Worm (Caenorhabditis elegans) whole organism, L1 larva: ENCODE data around the gene clec-182.
A peak's percentile ranks its signal among the peaks of the same experiment; 100 is the strongest.

Experiments used
- C16A3.4 ChIP-seq: fragments of 150-350 bp; optimal IDR thresholded peaks from 2 replicates; lab custom pipeline; 2014; ENCODE audit warnings: missing biosample characterization, missing genetic modification characterization
- efl-1 ChIP-seq, 4 experiments: fragments of 150-350 bp; optimal IDR thresholded peaks in 3 of 4; peaks in 1 of 4; 1 replicate in 1 of 4; 2 replicates in 3 of 4; lab custom pipeline; 2014; ENCODE audit warnings: missing biosample characterization in 2 of 4, missing genetic modification characterization in 2 of 4, missing genetic modification reagents in 2 of 4
- egl-13 ChIP-seq: sonication (generic microtip); optimal IDR thresholded peaks from 2 replicates; lab custom pipeline; 2016; ENCODE audit warnings: missing genotype, missing genetic modification reagents, missing genetic modification characterization, missing compliant biosample characterization
- egl-27 ChIP-seq, 2 experiments: fragments of 150-350 bp in 1 of 2; sonication (generic microtip); optimal IDR thresholded peaks; 3 replicates each; lab custom pipeline; 2017 to 2018; ENCODE audit warnings: missing biosample characterization in 2 of 2, missing genetic modification characterization in 2 of 2, missing genetic modification reagents in 2 of 2
- hpl-2 ChIP-seq: fragments of 150-350 bp; optimal IDR thresholded peaks from 2 replicates; lab custom pipeline; 2014; ENCODE audit warnings: missing biosample characterization, missing genetic modification reagents, missing genetic modification characterization
- mep-1 ChIP-seq: fragments of 150-350 bp; optimal IDR thresholded peaks from 2 replicates; lab custom pipeline; 2014; ENCODE audit warnings: missing biosample characterization, missing genetic modification characterization
- nhr-11 ChIP-seq: fragments of 150-350 bp; optimal IDR thresholded peaks from 2 replicates; lab custom pipeline; 2014; ENCODE audit warnings: missing biosample characterization, missing genetic modification characterization
- nhr-28 ChIP-seq: fragments of 150-350 bp; optimal IDR thresholded peaks from 2 replicates; lab custom pipeline; 2014; ENCODE audit warnings: missing biosample characterization, missing genetic modification characterization
- nhr-47 ChIP-seq: sonication (generic microtip); optimal IDR thresholded peaks from 2 replicates; lab custom pipeline; 2016; ENCODE audit warnings: mild to moderate bottlenecking, missing genetic modification characterization, moderate library complexity, missing compliant biosample characterization
- nhr-71 ChIP-seq: sonication (generic microtip); optimal IDR thresholded peaks from 2 replicates; lab custom pipeline; 2016; ENCODE audit warnings: mild to moderate bottlenecking, missing genetic modification characterization, moderate library complexity, missing compliant biosample characterization
- nhr-76 ChIP-seq: sonication (generic microtip); optimal IDR thresholded peaks from 2 replicates; lab custom pipeline; 2017; ENCODE audit warnings: missing biosample characterization, missing genetic modification characterization
- pax-3 ChIP-seq: fragments of 200-800 bp; sonication (Bioruptor generic); optimal IDR thresholded peaks from 2 replicates; lab custom pipeline; 2018; ENCODE audit warnings: mild to moderate bottlenecking, missing genetic modification characterization, moderate library complexity, missing compliant biosample characterization
- sptf-1 ChIP-seq: fragments of 150-350 bp; optimal IDR thresholded peaks from 2 replicates; lab custom pipeline; 2014; ENCODE audit warnings: missing biosample characterization, missing genetic modification characterization
- swsn-7 ChIP-seq: sonication (generic microtip); optimal IDR thresholded peaks from 2 replicates; lab custom pipeline; 2016; ENCODE audit warnings: missing genetic modification characterization, missing compliant biosample characterization
- tbx-2 ChIP-seq: sonication (generic microtip); optimal IDR thresholded peaks from 2 replicates; lab custom pipeline; 2016; ENCODE audit warnings: missing genetic modification characterization, missing compliant biosample characterization
- unc-98 ChIP-seq: fragments of 200-800 bp; sonication (Bioruptor generic); IDR thresholded peaks from 2 replicates; pipeline ENCODE4 v1.3.6; 2022; ENCODE audit warnings: missing genetic modification characterization, missing compliant biosample characterization
- ztf-4 ChIP-seq: fragments of 150-350 bp; optimal IDR thresholded peaks from 2 replicates; lab custom pipeline; 2014; ENCODE audit warnings: missing biosample characterization, missing genetic modification characterization

clec-182 gene

DNA sequence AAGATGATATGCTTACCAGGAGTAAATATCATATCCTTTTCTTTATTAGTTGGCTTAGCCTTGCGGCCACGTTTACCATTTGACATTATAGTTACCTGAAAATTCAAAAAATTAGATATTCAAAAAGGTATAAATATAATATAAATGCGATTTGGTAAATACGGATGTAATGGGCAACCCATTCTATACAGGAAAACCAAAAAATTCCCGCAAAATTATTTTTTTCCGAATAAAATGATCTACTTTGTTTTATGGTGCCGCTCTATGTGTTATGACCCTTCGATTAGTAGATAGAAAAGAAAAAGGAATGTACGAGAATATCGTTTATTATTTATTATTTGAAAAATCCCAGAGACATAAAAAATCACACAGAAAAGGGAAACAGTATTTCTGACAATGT, 43.4 kb downstream of the clec-182 start, which contains the start of gene elli-1:
Gene elli-1, minus strand, starts transcription at position 101 of the 400 bp plus-strand sequence.
- no peak for TF ChIP-seq nhr-28 (tag; lab: Kevin White, UChicago)
- no peak for TF ChIP-seq unc-98 (GFP tag; lab: Robert Waterston, UW)
- no peak for TF ChIP-seq tbx-2 (tag; lab: Kevin White, UChicago)
- no peak for TF ChIP-seq pax-3
- TF ChIP-seq efl-1 (optimal IDR thresholded peaks at IDR 0.05; lab: Kevin White, UChicago), result no peak
- peak in 1 of 2 experiments; percentile 28 for TF ChIP-seq efl-1 (GFP tag; optimal IDR thresholded peaks at IDR 0.05 in 1 of 2; lab: Kevin White, UChicago)

DNA sequence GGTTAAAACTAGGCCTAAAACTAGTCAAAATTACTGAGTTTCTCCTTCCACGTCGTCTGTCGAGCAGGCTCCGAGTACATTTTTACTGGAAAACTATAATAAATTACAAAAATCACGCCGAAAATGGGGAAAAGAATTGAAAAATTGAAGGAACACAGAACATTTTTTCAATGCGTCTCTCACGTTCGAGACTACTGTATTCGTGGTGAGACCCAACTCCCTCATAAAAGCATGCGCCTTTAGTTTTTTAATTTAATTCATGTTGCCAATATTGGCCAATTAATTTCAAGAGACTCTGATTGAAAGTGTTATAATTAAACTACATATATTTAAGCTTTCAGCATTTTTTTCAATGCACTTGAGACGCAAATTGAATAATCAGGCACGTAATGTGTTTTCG, 44.0 kb downstream of the clec-182 start:
- TF ChIP-seq nhr-71 (tag; lab: Kevin White, UChicago) (no peak), egl-13 (tag; lab: Kevin White, UChicago) (no peak), C16A3.4 (no peak), nhr-47 (no peak), hpl-2 (no peak), efl-1 (optimal IDR thresholded peaks at IDR 0.05; lab: Kevin White, UChicago) (no peak), efl-1 (GFP tag; optimal IDR thresholded peaks at IDR 0.05 in 1 of 2; lab: Kevin White, UChicago) (no peak), nhr-11 (tag; lab: Kevin White, UChicago) (no peak), ztf-4 (tag; lab: Kevin White, UChicago) (no peak), egl-27 (tag; optimal IDR thresholded peaks at IDR 0.05; lab: Kevin White, UChicago) (no peak)

DNA sequence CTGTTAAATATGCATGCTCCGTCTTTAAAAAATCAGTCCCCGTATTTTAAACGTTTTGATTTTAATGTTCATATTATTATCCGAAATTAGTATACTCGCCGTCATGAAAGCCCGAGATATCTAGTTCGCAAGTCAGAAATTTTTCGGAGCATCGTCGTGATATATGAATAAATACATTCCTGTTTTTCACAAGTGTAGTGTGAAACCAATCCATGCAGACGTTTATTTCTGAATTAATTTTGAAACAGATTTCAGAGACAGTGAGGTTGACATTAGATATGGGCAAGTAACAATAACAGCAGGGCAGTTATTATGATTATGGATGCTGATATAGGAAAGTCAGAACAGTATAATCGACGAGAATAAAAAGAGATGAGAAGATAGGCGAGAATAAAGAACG, 45.7 kb downstream of the clec-182 start:
- TF ChIP-seq sptf-1 (tag; lab: Kevin White, UChicago) (no peak), nhr-76 (tag; lab: Kevin White, UChicago) (no peak)

DNA sequence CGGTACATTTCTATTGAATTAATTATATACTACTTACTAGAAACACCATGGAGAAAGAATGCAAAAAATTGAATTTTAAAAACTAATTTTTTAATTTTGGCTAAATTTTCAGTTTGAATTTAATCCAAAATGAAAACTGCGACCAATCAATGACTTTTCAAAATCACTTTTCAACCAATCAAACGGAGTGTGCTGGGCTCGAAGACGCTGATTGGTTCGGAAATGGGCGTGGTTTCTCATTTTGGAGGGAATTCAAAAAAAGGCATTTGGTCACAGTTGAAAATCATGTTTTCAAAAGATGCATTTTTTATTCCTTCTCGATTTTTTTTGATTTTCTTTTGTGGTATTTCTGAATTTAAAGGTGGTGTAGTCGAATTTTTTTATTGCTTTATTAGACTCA, 49.2 kb downstream of the clec-182 start:
- TF ChIP-seq mep-1, result no peak
- TF ChIP-seq swsn-7, result no peak
- no peak for TF ChIP-seq efl-1 (optimal IDR thresholded peaks at IDR 0.05; lab: Kevin White, UChicago)
- TF ChIP-seq efl-1 (GFP tag; optimal IDR thresholded peaks at IDR 0.05 in 1 of 2; lab: Kevin White, UChicago), result peak in 1 of 2 experiments; percentile 24
- TF ChIP-seq, all 84 proteins: peak for 1
